Fruit fly (Drosophila melanogaster): ENCODE measurements around the gene CG10654.

The CG10654 gene

DNA sequence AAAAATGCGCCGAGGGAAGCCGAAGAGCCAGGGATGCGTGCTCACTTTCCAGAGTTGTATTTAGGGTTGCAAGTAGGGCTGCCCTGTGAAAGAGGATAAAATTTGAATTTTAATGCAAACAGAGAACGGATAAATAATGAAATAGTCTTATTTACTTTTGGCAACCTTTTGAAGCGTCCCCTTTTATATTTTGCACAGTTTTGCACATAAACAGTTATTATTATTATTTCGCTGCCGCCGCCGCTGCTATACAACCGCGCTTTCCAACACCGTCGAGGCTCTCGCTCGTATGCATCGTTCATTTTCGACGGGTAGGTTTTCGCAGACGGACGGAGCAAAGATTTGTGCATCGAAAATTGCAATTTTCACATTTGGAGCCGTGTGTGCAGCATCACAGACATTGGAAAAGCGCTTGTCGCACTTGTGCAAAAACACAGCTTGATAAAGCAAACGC lies 7.1 kb upstream of the CG10654 start, which contains the start of the genes sti and tral (continued):
- TF ChIP-seq CG15514 (GFP tag; optimal IDR thresholded peaks at IDR 0.05): peak; percentile 93
- peak; percentile 90 for TF ChIP-seq CG9215 (GFP tag; IDR thresholded peaks at IDR 0.05)
- TF ChIP-seq Fer2 (tag; optimal IDR thresholded peaks at IDR 0.05): peak; percentile 89
- TF ChIP-seq CG1233 (GFP tag; optimal IDR thresholded peaks at IDR 0.05): peak; percentile 82
- peak; percentile 99 for TF ChIP-seq Med (GFP tag)
- no peak for TF ChIP-seq pita (GFP tag; optimal IDR thresholded peaks at IDR 0.05)
- peak; percentile 88 for TF ChIP-seq nmo (GFP tag; optimal IDR thresholded peaks at IDR 0.05)
- TF ChIP-seq CG30020 (tag; optimal IDR thresholded peaks at IDR 0.05): peak; percentile 75
- TF ChIP-seq CG33213 (GFP tag; optimal IDR thresholded peaks at IDR 0.05): peak; percentile 89
- peak; percentile 8 for TF ChIP-seq fd64A (GFP tag; optimal IDR thresholded peaks at IDR 0.05)
- TF ChIP-seq ci (GFP tag; IDR thresholded peaks at IDR 0.05): peak; percentile 89
- TF ChIP-seq emc (GFP tag; optimal IDR thresholded peaks at IDR 0.05): peak; percentile 83
- peak; percentile 92 for TF ChIP-seq Fer1 (GFP tag; optimal IDR thresholded peaks at IDR 0.05)
- peak; percentile 94 for TF ChIP-seq CG9609 (GFP tag; optimal IDR thresholded peaks at IDR 0.05)
- TF ChIP-seq CG4404 (GFP tag; IDR thresholded peaks at IDR 0.05): peak; percentile 82
- TF ChIP-seq CG31441 (GFP tag; IDR thresholded peaks at IDR 0.05): peak; percentile 83; the same call in 1 of the 2 replicates
- peak; percentile 87 for TF ChIP-seq CG12769 (tag; optimal IDR thresholded peaks at IDR 0.05)
- no peak for TF ChIP-seq CG2199 (GFP tag; IDR thresholded peaks at IDR 0.05)
- no peak for TF ChIP-seq gsb-n (tag; optimal IDR thresholded peaks at IDR 0.05)
- TF ChIP-seq crc (GFP tag; optimal IDR thresholded peaks at IDR 0.05): peak; percentile 77
- peak; percentile 53 for TF ChIP-seq salm (tag; optimal IDR thresholded peaks at IDR 0.05)
- TF ChIP-seq pan (optimal IDR thresholded peaks at IDR 0.05): no peak
- TF ChIP-seq pan (GFP tag; optimal IDR thresholded peaks at IDR 0.05 in 1 of 2, IDR thresholded peaks at IDR 0.05 in 1 of 2): peak in 1 of 2 experiments; percentile 86
- peak; percentile 39 for TF ChIP-seq CG2875 (GFP tag; optimal IDR thresholded peaks at IDR 0.05)
- TF ChIP-seq stwl (tag; optimal IDR thresholded peaks at IDR 0.05): peak; percentile 86
- TF ChIP-seq wdn (GFP tag; IDR thresholded peaks at IDR 0.05): peak; percentile 64
- peak; percentile 88 for TF ChIP-seq CG1603 (tag; optimal IDR thresholded peaks at IDR 0.05)
- peak; percentile 97 for TF ChIP-seq CG2120 (GFP tag; optimal IDR thresholded peaks at IDR 0.05)
- peak; percentile 70 for TF ChIP-seq CG15011 (GFP tag; optimal IDR thresholded peaks at IDR 0.05)
- TF ChIP-seq CG4328 (GFP tag; optimal IDR thresholded peaks at IDR 0.05): peak; percentile 91
- TF ChIP-seq gsb (GFP tag; IDR thresholded peaks at IDR 0.05): peak; percentile 57
- TF ChIP-seq luna (GFP tag; optimal IDR thresholded peaks at IDR 0.05): peak; percentile 88
- TF ChIP-seq CG10654 (GFP tag; optimal IDR thresholded peaks at IDR 0.05): peak; percentile 85
- peak; percentile 89 for TF ChIP-seq CG32532 (GFP tag; IDR thresholded peaks at IDR 0.05)
- TF ChIP-seq sim (GFP tag; IDR thresholded peaks at IDR 0.05): no peak; the same call in 1 of the 2 replicates
- TF ChIP-seq CG12659 (GFP tag; optimal IDR thresholded peaks at IDR 0.05): peak; percentile 92
- TF ChIP-seq CG17612 (GFP tag; IDR thresholded peaks at IDR 0.05): peak; percentile 57; the same call in 1 of the 2 replicates
- TF ChIP-seq Mes4 (GFP tag; optimal IDR thresholded peaks at IDR 0.05): peak; percentile 86
- peak; percentile 89 for TF ChIP-seq CG4820 (GFP tag; optimal IDR thresholded peaks at IDR 0.05)
- TF ChIP-seq CG12236 (GFP tag; optimal IDR thresholded peaks at IDR 0.05): peak; percentile 87
- TF ChIP-seq nerfin-2 (GFP tag; IDR thresholded peaks at IDR 0.05; ENCODE audit: partially characterized antibody): 0 out of 2 replicates have a peak, but pooled peaks have one; percentile 31
- peak; percentile 76 for TF ChIP-seq Blimp-1 (GFP tag; optimal IDR thresholded peaks at IDR 0.05)
- peak; percentile 4 for TF ChIP-seq MTF-1 (GFP tag; optimal IDR thresholded peaks at IDR 0.05; ENCODE audit: borderline replicate concordance)
- peak; percentile 88 for TF ChIP-seq CG18476 (GFP tag; optimal IDR thresholded peaks at IDR 0.05)
- TF ChIP-seq sisA (GFP tag; IDR thresholded peaks at IDR 0.05): peak; percentile 87
- peak; percentile 93 for TF ChIP-seq CG14710 (tag; optimal IDR thresholded peaks at IDR 0.05)
- no peak; the same call in 1 of the 2 replicates for TF ChIP-seq amos (GFP tag; IDR thresholded peaks at IDR 0.05; ENCODE audit: partially characterized antibody)
- TF ChIP-seq kni (GFP tag; optimal IDR thresholded peaks at IDR 0.05): peak; percentile 83
- TF ChIP-seq mirr (GFP tag; optimal IDR thresholded peaks at IDR 0.05): peak; percentile 84
- TF ChIP-seq jing (GFP tag; optimal IDR thresholded peaks at IDR 0.05): peak; percentile 64
